Worm (Caenorhabditis elegans): Measurements from ENCODE around the gene lir-1.

ce11 chrII:7663028-7663427 lies 8.8 kb upstream of the lir-1 start:
- TF ChIP-seq M03D4.4 (tag; optimal IDR thresholded peaks at IDR 0.05) (no peak), lsy-2 (tag; optimal IDR thresholded peaks at IDR 0.05) (no peak), pha-4 (tag; optimal IDR thresholded peaks at IDR 0.05) (no peak), lin-13 (tag; optimal IDR thresholded peaks at IDR 0.05) (no peak), zip-8 (tag; optimal IDR thresholded peaks at IDR 0.05) (no peak), nhr-2 (tag; optimal IDR thresholded peaks at IDR 0.05) (no peak), nhr-76 (tag; optimal IDR thresholded peaks at IDR 0.05) (no peak), snpc-4 (tag; optimal IDR thresholded peaks at IDR 0.05) (no peak), ztf-11 (tag; optimal IDR thresholded peaks at IDR 0.05) (no peak), mep-1 (tag; optimal IDR thresholded peaks at IDR 0.05) (no peak), nhr-237 (tag; optimal IDR thresholded peaks at IDR 0.05) (no peak), nhr-12 (tag; optimal IDR thresholded peaks at IDR 0.05) (no peak)

Measured in whole organism, mixed stage, embryonic.